Worm (Caenorhabditis elegans) whole organism, L3 larva: ENCODE data around the gene C44F1.1.

Experiments
- nhr-77 ChIP-seq: fragments of 150-350 bp; optimal IDR thresholded peaks from 2 replicates; lab custom pipeline; 2014; ENCODE audit warnings: missing biosample characterization, missing genetic modification characterization
- sea-2 ChIP-seq: fragments of 150-350 bp; sonication (generic microtip); optimal IDR thresholded peaks from 4 replicates; lab custom pipeline; 2014; ENCODE audit warnings: missing biosample characterization, missing genetic modification reagents, missing genetic modification characterization
- skn-1 ChIP-seq: fragments of 150-350 bp; optimal IDR thresholded peaks from 2 replicates; lab custom pipeline; 2014; ENCODE audit warnings: missing biosample characterization, missing genetic modification characterization
- unc-62 ChIP-seq: fragments of 150-350 bp; sonication (generic microtip); optimal IDR thresholded peaks from 4 replicates; lab custom pipeline; 2014; ENCODE audit warnings: missing biosample characterization, missing genetic modification reagents, missing genetic modification characterization

ce11 chrIII:3795933-3796332 is 30.6 kb upstream of the C44F1.1 start:
- TF ChIP-seq nhr-77 (tag; lab: Kevin White, UChicago) (no peak), sea-2 (no peak), unc-62 (GFP tag; lab: Kevin White, UChicago) (no peak), skn-1 (no peak)
